Fruit fly (Drosophila melanogaster) whole organism, embryonic: ENCODE measurements around the gene MESR6.

Experiments used
- Ada2b ChIP-seq: fragments of 200-800 bp; sonication (Bioruptor generic); IDR thresholded peaks from 2 replicates; pipeline ENCODE4 v1.3.6; 2022; ENCODE audit warnings: missing biosample characterization, missing genetic modification characterization
- Atf6 ChIP-seq: fragments of 200-800 bp; sonication (Bioruptor generic); IDR thresholded peaks from 2 replicates; pipeline ENCODE4 v1.3.6; 2022; ENCODE audit warnings: missing biosample characterization, missing genetic modification characterization
- CG10543 ChIP-seq: fragments of 200-800 bp; sonication (Bioruptor generic); optimal IDR thresholded peaks from 3 replicates; lab custom pipeline; 2017; ENCODE audit warnings: missing biosample characterization, mild to moderate bottlenecking, missing genetic modification characterization, moderate library complexity
- CG10654 ChIP-seq: fragments of 200-800 bp; sonication (Bioruptor generic); optimal IDR thresholded peaks from 2 replicates; lab custom pipeline; 2016; ENCODE audit warnings: missing biosample characterization, missing genetic modification characterization
- CG12104 ChIP-seq: fragments of 200-800 bp; sonication (Bioruptor generic); optimal IDR thresholded peaks from 3 replicates; lab custom pipeline; 2016; ENCODE audit warnings: missing biosample characterization, missing genetic modification characterization
- CG13296 ChIP-seq: fragments of 200-800 bp; sonication (Bioruptor generic); optimal IDR thresholded peaks from 3 replicates; lab custom pipeline; 2018; ENCODE audit warnings: missing biosample characterization, mild to moderate bottlenecking, missing genetic modification characterization
- CG13775 ChIP-seq: fragments of 200-800 bp; sonication (Bioruptor generic); optimal IDR thresholded peaks from 3 replicates; lab custom pipeline; 2017; ENCODE audit warnings: missing biosample characterization, mild to moderate bottlenecking, missing genetic modification characterization
- CG13894 ChIP-seq: fragments of 200-800 bp; sonication (Bioruptor generic); optimal IDR thresholded peaks from 3 replicates; lab custom pipeline; 2018; ENCODE audit warnings: missing biosample characterization, mild to moderate bottlenecking, missing genetic modification characterization, moderate library complexity
- CG14014 ChIP-seq: fragments of 200-800 bp; sonication (Bioruptor generic); IDR thresholded peaks from 2 replicates; pipeline ENCODE4 v1.3.6; 2022; ENCODE audit warnings: missing biosample characterization, missing genetic modification characterization
- CG14667 ChIP-seq: fragments of 200-800 bp; sonication (Bioruptor generic); IDR thresholded peaks from 2 replicates; pipeline ENCODE4 v1.3.6; 2022; ENCODE audit warnings: missing biosample characterization, missing genetic modification characterization
- CG14965 ChIP-seq: fragments of 200-800 bp; sonication (Bioruptor generic); optimal IDR thresholded peaks from 2 replicates; lab custom pipeline; 2016; ENCODE audit warnings: missing biosample characterization, missing genetic modification characterization, borderline replicate concordance
- CG17385 ChIP-seq: fragments of 200-800 bp; sonication (Bioruptor generic); optimal IDR thresholded peaks from 3 replicates; lab custom pipeline; 2018; ENCODE audit warnings: missing biosample characterization, mild to moderate bottlenecking, missing genetic modification characterization
- CG18262 ChIP-seq: fragments of 200-800 bp; optimal IDR thresholded peaks from 3 replicates; lab custom pipeline; 2019; ENCODE audit warnings: missing biosample characterization, mild to moderate bottlenecking, missing genetic modification characterization, moderate library complexity
- CG4854 ChIP-seq: fragments of 200-800 bp; sonication (Bioruptor generic); optimal IDR thresholded peaks from 2 replicates; lab custom pipeline; 2016; ENCODE audit warnings: missing biosample characterization, missing genetic modification characterization, inconsistent platforms
- CG9817 ChIP-seq: fragments of 200-800 bp; sonication (Bioruptor generic); optimal IDR thresholded peaks from 2 replicates; lab custom pipeline; 2018; ENCODE audit warnings: missing biosample characterization, mild to moderate bottlenecking, missing genetic modification characterization, moderate library complexity
- CoRest ChIP-seq: fragments of 200-800 bp; sonication (Bioruptor generic); optimal IDR thresholded peaks from 3 replicates; lab custom pipeline; 2018; ENCODE audit warnings: missing biosample characterization, mild to moderate bottlenecking, missing genetic modification characterization, moderate library complexity
- Deaf1 ChIP-seq: fragments of 200-800 bp; optimal IDR thresholded peaks from 3 replicates; lab custom pipeline; 2019; ENCODE audit warnings: missing biosample characterization, mild to moderate bottlenecking, missing genetic modification characterization, moderate library complexity
- Dfd ChIP-seq, 2 experiments: fragments of >200 bp; optimal IDR thresholded peaks; 2 replicates each; lab custom pipeline; 2017; ENCODE audit warnings: missing biosample characterization in 2 of 2, missing genetic modification characterization in 2 of 2
- Fer2 ChIP-seq: fragments of 200-800 bp; sonication (Bioruptor generic); optimal IDR thresholded peaks from 2 replicates; lab custom pipeline; 2018; ENCODE audit warnings: missing biosample characterization, mild to moderate bottlenecking, missing genetic modification characterization, moderate library complexity
- Fer3 ChIP-seq: fragments of 200-800 bp; sonication (Bioruptor generic); optimal IDR thresholded peaks from 2 replicates; lab custom pipeline; 2018; ENCODE audit warnings: missing biosample characterization, mild to moderate bottlenecking, missing genetic modification characterization, moderate library complexity
- Hmx ChIP-seq: fragments of 200-800 bp; sonication (Bioruptor generic); optimal IDR thresholded peaks from 2 replicates; lab custom pipeline; 2016; ENCODE audit warnings: missing biosample characterization, missing genetic modification characterization
- Hr39 ChIP-seq: fragments of >200 bp; optimal IDR thresholded peaks from 2 replicates; lab custom pipeline; 2017
- Hsf ChIP-seq: fragments of 200-800 bp; sonication (Bioruptor generic); optimal IDR thresholded peaks from 3 replicates; lab custom pipeline; 2016; ENCODE audit warnings: missing biosample characterization, missing genetic modification characterization
- NK7.1 ChIP-seq: fragments of 200-800 bp; sonication (Bioruptor generic); optimal IDR thresholded peaks from 3 replicates; lab custom pipeline; 2016; ENCODE audit warnings: missing biosample characterization, missing genetic modification characterization
- Nf-YC ChIP-seq: fragments of 200-800 bp; optimal IDR thresholded peaks from 3 replicates; lab custom pipeline; 2019; ENCODE audit warnings: missing biosample characterization, mild to moderate bottlenecking, missing genetic modification characterization, moderate library complexity
- Rfx ChIP-seq: fragments of 200-800 bp; sonication (Bioruptor generic); IDR thresholded peaks from 2 replicates; pipeline ENCODE4 v1.3.6; 2022; ENCODE audit warnings: missing biosample characterization, missing genetic modification characterization
- ac ChIP-seq: fragments of 200-800 bp; sonication (Bioruptor generic); optimal IDR thresholded peaks from 3 replicates; lab custom pipeline; 2017; ENCODE audit warnings: missing biosample characterization, mild to moderate bottlenecking, missing genetic modification characterization
- cato ChIP-seq: fragments of 200-800 bp; sonication (Bioruptor generic); optimal IDR thresholded peaks from 2 replicates; lab custom pipeline; 2016; ENCODE audit warnings: missing biosample characterization, missing genetic modification characterization, borderline replicate concordance
- caup ChIP-seq: fragments of 200-800 bp; sonication (Bioruptor generic); optimal IDR thresholded peaks from 3 replicates; lab custom pipeline; 2017; ENCODE audit warnings: missing biosample characterization, mild to moderate bottlenecking, missing genetic modification characterization, moderate library complexity; ENCODE audit not compliant: severe bottlenecking
- chinmo ChIP-seq: fragments of 200-800 bp; sonication (Bioruptor generic); IDR thresholded peaks from 4 replicates; pipeline ENCODE4 v1.3.6; 2022; ENCODE audit warnings: missing biosample characterization, missing genetic modification characterization; ENCODE audit not compliant: partially characterized antibody
- ci ChIP-seq: fragments of 200-800 bp; sonication (Bioruptor generic); IDR thresholded peaks from 3 replicates; pipeline ENCODE4 v1.3.6; 2022; ENCODE audit warnings: missing biosample characterization, missing genetic modification characterization
- cwo ChIP-seq: fragments of 200-800 bp; sonication (Bioruptor generic); optimal IDR thresholded peaks from 3 replicates; lab custom pipeline; 2017; ENCODE audit warnings: missing biosample characterization, missing genetic modification characterization, mild to moderate bottlenecking, moderate library complexity, missing genetic modification reagents
- dimm ChIP-seq: fragments of 200-800 bp; sonication (Bioruptor generic); IDR thresholded peaks from 2 replicates; pipeline ENCODE4 v1.3.6; 2022; ENCODE audit warnings: missing biosample characterization, missing genetic modification characterization
- emc ChIP-seq: fragments of 200-800 bp; sonication (Bioruptor generic); optimal IDR thresholded peaks from 2 replicates; lab custom pipeline; 2016; ENCODE audit warnings: missing biosample characterization, missing genetic modification characterization
- gsb ChIP-seq: fragments of 200-800 bp; sonication (Bioruptor generic); IDR thresholded peaks from 2 replicates; pipeline ENCODE4 v1.3.6; 2022; ENCODE audit warnings: missing biosample characterization, missing genetic modification characterization
- p53 ChIP-seq: fragments of 200-800 bp; sonication (Bioruptor generic); optimal IDR thresholded peaks from 2 replicates; lab custom pipeline; 2016; ENCODE audit warnings: missing biosample characterization, missing genetic modification characterization
- pan ChIP-seq, 4 experiments: fragments of >200 bp in 3 of 4; fragments of 200-800 bp in 1 of 4; sonication (Bioruptor generic) in 1 of 4; optimal IDR thresholded peaks in 3 of 4; IDR thresholded peaks in 1 of 4; 2 replicates each; pipeline versions ENCODE4 v1.3.6 to Lab custom; 2017 to 2022; ENCODE audit warnings: missing biosample characterization in 2 of 4, missing genetic modification characterization in 2 of 4, mixed read lengths in 1 of 4
- phol ChIP-seq: fragments of 200-800 bp; sonication (Bioruptor generic); optimal IDR thresholded peaks from 3 replicates; lab custom pipeline; 2018; ENCODE audit warnings: missing biosample characterization, mild to moderate bottlenecking, missing genetic modification characterization, moderate library complexity
- scrt ChIP-seq: fragments of 200-800 bp; sonication (Bioruptor generic); optimal IDR thresholded peaks from 2 replicates; lab custom pipeline; 2018; ENCODE audit warnings: missing biosample characterization, mild to moderate bottlenecking, missing genetic modification characterization, moderate library complexity
- sens-2 ChIP-seq: fragments of 200-800 bp; sonication (Bioruptor generic); IDR thresholded peaks from 2 replicates; pipeline ENCODE4 v1.3.6; 2022; ENCODE audit warnings: missing biosample characterization, missing genetic modification characterization

Gene MESR6

dm6 chr3L:19132586-19132985 lies 40.1 kb downstream of the MESR6 start (continued):
- no peak for TF ChIP-seq gsb (GFP tag; lab: Robert Waterston, UW)
- TF ChIP-seq CG10654 (GFP tag; lab: Kevin White, UChicago): no peak
- TF ChIP-seq pan (optimal IDR thresholded peaks at IDR 0.05; lab: Kevin White, UChicago): no peak
- peak in 1 of 2 experiments; percentile 33 for TF ChIP-seq pan (GFP tag; optimal IDR thresholded peaks at IDR 0.05 in 1 of 2, IDR thresholded peaks at IDR 0.05 in 1 of 2)
- peak; percentile 59 for TF ChIP-seq CG13296 (GFP tag; lab: Kevin White, UChicago)
- TF ChIP-seq Ada2b (GFP tag; lab: Robert Waterston, UW): peak; percentile 28; the same call in 1 of the 2 replicates
- no peak for TF ChIP-seq CG13894 (tag; lab: Kevin White, UChicago)
- TF ChIP-seq Fer2 (tag; lab: Kevin White, UChicago): no peak
- TF ChIP-seq ci (GFP tag; lab: Robert Waterston, UW): peak; percentile 78; the same call in 2 of the 3 replicates
- TF ChIP-seq emc (GFP tag; lab: Kevin White, UChicago): no peak
- no peak for TF ChIP-seq CG13775 (GFP tag; lab: Kevin White, UChicago)
- TF ChIP-seq phol (tag; lab: Kevin White, UChicago): peak; percentile 69
- no peak for TF ChIP-seq CG4854 (GFP tag; lab: Kevin White, UChicago)
- TF ChIP-seq p53 (GFP tag; lab: Kevin White, UChicago): no peak
- 0 out of 2 replicates have a peak, but pooled peaks have one; percentile 24 for TF ChIP-seq CG14667
- TF ChIP-seq sens-2 (GFP tag; lab: Robert Waterston, UW): peak; percentile 51; the same call in 1 of the 2 replicates
- TF ChIP-seq caup (GFP tag; lab: Kevin White, UChicago): peak; percentile 65
- TF ChIP-seq Dfd (GFP tag; optimal IDR thresholded peaks at IDR 0.05; lab: Kevin White, UChicago): no peak
- TF ChIP-seq CG18262 (tag; lab: Kevin White, UChicago): no peak
- TF ChIP-seq CG14965 (GFP tag; lab: Kevin White, UChicago): peak; percentile 93
- TF ChIP-seq ac (GFP tag; lab: Kevin White, UChicago): peak; percentile 24
- TF ChIP-seq CG14014 (GFP tag; lab: Robert Waterston, UW): no peak
- no peak for TF ChIP-seq CG9817 (tag; lab: Kevin White, UChicago)
- TF ChIP-seq Atf6 (GFP tag; lab: Robert Waterston, UW): no peak
- TF ChIP-seq CoRest: no peak
- no peak for TF ChIP-seq Hsf (GFP tag; lab: Kevin White, UChicago)
- no peak for TF ChIP-seq Hr39
- no peak for TF ChIP-seq CG12104 (GFP tag; lab: Kevin White, UChicago)
- TF ChIP-seq Fer3 (tag; lab: Kevin White, UChicago): peak; percentile 2
- no peak for TF ChIP-seq dimm (GFP tag; lab: Robert Waterston, UW)
- no peak for TF ChIP-seq cato
- peak; percentile 50 for TF ChIP-seq CG17385 (GFP tag; lab: Kevin White, UChicago)

- peak; percentile 85 for TF ChIP-seq cwo (GFP tag; lab: Kevin White, UChicago)
- peak; percentile 82 for TF ChIP-seq Deaf1 (tag; lab: Kevin White, UChicago)
- peak; percentile 36 for TF ChIP-seq CG13894 (tag; lab: Kevin White, UChicago)
- peak; percentile 39; the same call in 1 of the 2 replicates for TF ChIP-seq Rfx (GFP tag; lab: Robert Waterston, UW)
- peak; percentile 91 for TF ChIP-seq scrt
- no peak for TF ChIP-seq NK7.1 (GFP tag; lab: Kevin White, UChicago)
- 0 out of 4 replicates have a peak, but pooled peaks have one; percentile 24 for TF ChIP-seq chinmo (GFP tag; lab: Robert Waterston, UW)
- no peak for TF ChIP-seq Hmx (GFP tag; lab: Kevin White, UChicago)
- TF ChIP-seq CG10543 (GFP tag; lab: Kevin White, UChicago): no peak
- peak; percentile 31 for TF ChIP-seq Nf-YC (tag; lab: Kevin White, UChicago)
These were observed 46.5 kb downstream of the MESR6 start, which contains the start of gene CG14082 for dm6 chr3L:19138925-19139503. CG14082 (minus strand) TSS chr3L:19138975.
